Fruit fly (Drosophila melanogaster): ENCODE data around the gene CG34310.

DNA sequence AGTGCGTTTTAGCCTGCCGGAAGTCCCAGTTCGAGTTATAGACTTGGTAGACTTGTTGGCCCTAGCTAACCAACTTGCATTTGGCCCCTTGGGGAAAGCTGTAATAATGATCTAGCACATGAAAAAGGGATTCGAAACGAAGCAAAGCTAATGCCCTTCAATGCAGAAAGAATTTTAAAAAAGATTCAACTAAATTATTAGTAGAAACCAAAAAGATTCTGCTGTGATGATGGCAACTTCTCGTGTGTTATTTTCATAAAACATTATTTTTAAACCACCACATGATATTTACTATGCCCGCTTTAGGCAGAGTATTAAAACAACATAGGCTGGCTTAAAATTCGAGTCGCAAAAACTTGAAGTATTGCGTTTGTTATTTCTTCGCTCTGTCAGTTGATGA is 28.6 kb downstream of the CG34310 start:
- TF ChIP-seq pan (optimal IDR thresholded peaks at IDR 0.05) (no peak), EcR (GFP tag; optimal IDR thresholded peaks at IDR 0.05) (no peak), CG8478 (optimal IDR thresholded peaks at IDR 0.05) (no peak), usp (GFP tag; optimal IDR thresholded peaks at IDR 0.05) (no peak)

All from whole organism.